Worm (Caenorhabditis elegans) whole organism, young adult: Measurements from ENCODE around the gene F25B5.5.

Experiments used
- C06A6.2 ChIP-seq: fragments of 200-800 bp; sonication (Bioruptor generic); conservative IDR thresholded peaks from 2 replicates; pipeline ENCODE4 v1.3.6; 2022; ENCODE audit warnings: missing genetic modification characterization, missing compliant biosample characterization
- F23B12.7 ChIP-seq: sonication (generic microtip); optimal IDR thresholded peaks from 2 replicates; lab custom pipeline; 2017; ENCODE audit warnings: missing genetic modification characterization, mild to moderate bottlenecking, missing compliant biosample characterization, antibody characterized with exemption, moderate library complexity; ENCODE audit not compliant: insufficient read depth
- F33H1.4 ChIP-seq: fragments of 200-800 bp; sonication (Bioruptor generic); IDR thresholded peaks from 2 replicates; pipeline ENCODE4 v1.3.6; 2022; ENCODE audit warnings: missing genetic modification reagents, missing genetic modification characterization, missing compliant biosample characterization
- F37B4.10 ChIP-seq: fragments of 200-800 bp; sonication (Bioruptor generic); IDR thresholded peaks from 2 replicates; pipeline ENCODE4 v1.3.6; 2022; ENCODE audit warnings: missing genetic modification characterization, missing compliant biosample characterization
- F39B2.1 ChIP-seq: fragments of 200-800 bp; sonication (Bioruptor generic); IDR thresholded peaks from 2 replicates; pipeline ENCODE4 v1.3.6; 2022; ENCODE audit warnings: missing genetic modification reagents, missing genetic modification characterization, missing compliant biosample characterization
- T07F8.4 ChIP-seq: sonication (generic microtip); optimal IDR thresholded peaks from 2 replicates; lab custom pipeline; 2016; ENCODE audit warnings: mild to moderate bottlenecking, missing genetic modification characterization, moderate library complexity, missing compliant biosample characterization
- Y53F4B.3 ChIP-seq: fragments of 200-800 bp; sonication (Bioruptor generic); IDR thresholded peaks from 2 replicates; pipeline ENCODE4 v1.3.6; 2022; ENCODE audit warnings: missing genetic modification reagents, missing genetic modification characterization, missing compliant biosample characterization
- Y56A3A.18 ChIP-seq: fragments of 200-800 bp; sonication (Bioruptor generic); IDR thresholded peaks from 2 replicates; pipeline ENCODE4 v1.3.6; 2022; ENCODE audit warnings: missing genetic modification reagents, missing genetic modification characterization, missing compliant biosample characterization
- Y67H2A.10 ChIP-seq: fragments of 200-800 bp; sonication (Bioruptor generic); conservative IDR thresholded peaks from 2 replicates; pipeline ENCODE4 v1.3.6; 2022; ENCODE audit warnings: missing genetic modification reagents, missing genetic modification characterization, missing compliant biosample characterization
- attf-5 ChIP-seq: fragments of 200-800 bp; sonication (Bioruptor generic); optimal IDR thresholded peaks from 2 replicates; lab custom pipeline; 2018; ENCODE audit warnings: mild to moderate bottlenecking, missing genetic modification characterization, missing compliant biosample characterization
- ceh-100 ChIP-seq: fragments of 200-800 bp; sonication (Bioruptor generic); IDR thresholded peaks from 2 replicates; pipeline ENCODE4 v1.3.6; 2022; ENCODE audit warnings: missing genetic modification reagents, missing genetic modification characterization, missing compliant biosample characterization
- ceh-27 ChIP-seq: fragments of 200-800 bp; sonication (Bioruptor generic); optimal IDR thresholded peaks from 2 replicates; lab custom pipeline; 2018; ENCODE audit warnings: mild to moderate bottlenecking, missing genetic modification characterization, moderate library complexity, missing compliant biosample characterization
- ceh-40 ChIP-seq: fragments of 200-800 bp; sonication (Bioruptor generic); IDR thresholded peaks from 2 replicates; pipeline ENCODE4 v1.3.6; 2022; ENCODE audit warnings: missing genetic modification characterization, missing compliant biosample characterization
- ceh-58 ChIP-seq: fragments of 200-800 bp; sonication (Bioruptor generic); IDR thresholded peaks from 2 replicates; pipeline ENCODE4 v1.3.6; 2022; ENCODE audit warnings: missing genetic modification characterization, missing compliant biosample characterization
- ceh-79 ChIP-seq: sonication (generic microtip); optimal IDR thresholded peaks from 2 replicates; lab custom pipeline; 2017; ENCODE audit warnings: mild to moderate bottlenecking, missing genetic modification characterization, missing compliant biosample characterization
- die-1 ChIP-seq: sonication (generic microtip); optimal IDR thresholded peaks from 2 replicates; lab custom pipeline; 2016; ENCODE audit warnings: missing genotype, mild to moderate bottlenecking, missing genetic modification characterization, missing compliant biosample characterization
- dox-1 ChIP-seq: fragments of 200-800 bp; sonication (Bioruptor generic); IDR thresholded peaks from 2 replicates; pipeline ENCODE4 v1.3.6; 2022; ENCODE audit warnings: missing genetic modification reagents, missing genetic modification characterization, missing compliant biosample characterization
- dpff-1 ChIP-seq: sonication (generic microtip); optimal IDR thresholded peaks from 2 replicates; lab custom pipeline; 2017; ENCODE audit warnings: mild to moderate bottlenecking, missing genetic modification characterization, missing compliant biosample characterization
- efl-1 ChIP-seq: fragments of 150-350 bp; optimal IDR thresholded peaks from 2 replicates; lab custom pipeline; 2014; ENCODE audit warnings: missing biosample characterization, missing genetic modification reagents, missing genetic modification characterization
- egl-44 ChIP-seq: fragments of 200-800 bp; sonication (Bioruptor generic); IDR thresholded peaks from 2 replicates; pipeline ENCODE4 v1.3.6; 2022; ENCODE audit warnings: missing genetic modification reagents, missing genetic modification characterization, missing compliant biosample characterization
- him-1 ChIP-seq: sonication (generic microtip); optimal IDR thresholded peaks from 2 replicates; lab custom pipeline; 2016; ENCODE audit warnings: missing genotype, missing genetic modification reagents, missing genetic modification characterization, missing compliant biosample characterization
- hsf-1 ChIP-seq: fragments of 200-800 bp; sonication (Bioruptor generic); IDR thresholded peaks from 2 replicates; pipeline ENCODE4 v1.3.6; 2022; ENCODE audit warnings: missing genetic modification reagents, missing genetic modification characterization, missing compliant biosample characterization
- lin-26 ChIP-seq: fragments of 200-800 bp; sonication (Bioruptor generic); IDR thresholded peaks from 2 replicates; pipeline ENCODE4 v1.3.6; 2022; ENCODE audit warnings: missing genetic modification reagents, missing genetic modification characterization, missing compliant biosample characterization
- lin-35 ChIP-seq, 3 experiments: fragments of 150-350 bp in 2 of 3; sonication (generic microtip) in 1 of 3; optimal IDR thresholded peaks; 2 replicates each; lab custom pipeline; 2014 to 2018; ENCODE audit warnings: missing biosample characterization in 3 of 3, missing genetic modification characterization in 3 of 3, missing genetic modification reagents in 3 of 3
- lin-54 ChIP-seq: fragments of 200-800 bp; sonication (Bioruptor generic); optimal IDR thresholded peaks from 2 replicates; lab custom pipeline; 2018; ENCODE audit warnings: mild to moderate bottlenecking, missing genetic modification characterization, missing compliant biosample characterization
- lir-1 ChIP-seq: fragments of 200-800 bp; sonication (Bioruptor generic); conservative IDR thresholded peaks from 2 replicates; pipeline ENCODE4 v1.3.6; 2022; ENCODE audit warnings: missing genetic modification reagents, missing genetic modification characterization, missing compliant biosample characterization
- madf-10 ChIP-seq: sonication (generic microtip); optimal IDR thresholded peaks from 2 replicates; lab custom pipeline; 2016; ENCODE audit warnings: mild to moderate bottlenecking, missing genetic modification characterization, missing compliant biosample characterization
- madf-3 ChIP-seq: fragments of 200-800 bp; sonication (Bioruptor generic); IDR thresholded peaks from 2 replicates; pipeline ENCODE4 v1.3.6; 2022; ENCODE audit warnings: missing genetic modification reagents, missing genetic modification characterization, missing compliant biosample characterization
- madf-8 ChIP-seq: fragments of 200-800 bp; sonication (Bioruptor generic); conservative IDR thresholded peaks from 2 replicates; pipeline ENCODE4 v1.3.6; 2022; ENCODE audit warnings: missing genetic modification reagents, missing genetic modification characterization, missing compliant biosample characterization
- mel-28 ChIP-seq: sonication (generic microtip); optimal IDR thresholded peaks from 2 replicates; lab custom pipeline; 2016; ENCODE audit warnings: borderline replicate concordance, mild to moderate bottlenecking, missing genetic modification characterization, missing compliant biosample characterization
- nfyb-1 ChIP-seq: fragments of 200-800 bp; sonication (Bioruptor generic); IDR thresholded peaks from 2 replicates; pipeline ENCODE4 v1.3.6; 2022; ENCODE audit warnings: missing genetic modification reagents, missing genetic modification characterization, missing compliant biosample characterization
- nhr-120 ChIP-seq: fragments of 200-800 bp; sonication (Bioruptor generic); IDR thresholded peaks from 2 replicates; pipeline ENCODE4 v1.3.6; 2022; ENCODE audit warnings: missing genetic modification characterization, missing compliant biosample characterization
- nhr-179 ChIP-seq: sonication (generic microtip); optimal IDR thresholded peaks from 2 replicates; lab custom pipeline; 2016; ENCODE audit warnings: mild to moderate bottlenecking, missing genetic modification characterization, missing compliant biosample characterization
- nhr-27 ChIP-seq: fragments of 200-800 bp; sonication (Bioruptor generic); optimal IDR thresholded peaks from 2 replicates; lab custom pipeline; 2018; ENCODE audit warnings: mild to moderate bottlenecking, missing genetic modification characterization, moderate library complexity, missing compliant biosample characterization
- nhr-90 ChIP-seq: sonication (generic microtip); optimal IDR thresholded peaks from 2 replicates; lab custom pipeline; 2016; ENCODE audit warnings: missing genotype, mild to moderate bottlenecking, missing genetic modification characterization, missing compliant biosample characterization
- pha-4 ChIP-seq: fragments of 150-350 bp; sonication (generic microtip); optimal IDR thresholded peaks from 2 replicates; lab custom pipeline; 2014; ENCODE audit warnings: missing biosample characterization, missing genetic modification reagents, missing genetic modification characterization
- rpc-1 ChIP-seq, 2 experiments: fragments of 150-350 bp in 1 of 2; sonication (generic microtip) in 1 of 2; optimal IDR thresholded peaks; 2 replicates each; lab custom pipeline; 2014 to 2018; ENCODE audit warnings: missing biosample characterization in 1 of 2, missing genetic modification characterization in 1 of 2, missing genetic modification reagents in 1 of 2, missing genotype in 1 of 2
- snpc-1.1 ChIP-seq: sonication (generic microtip); optimal IDR thresholded peaks from 2 replicates; lab custom pipeline; 2017; ENCODE audit warnings: missing genetic modification characterization, mild to moderate bottlenecking, missing compliant biosample characterization, antibody characterized with exemption, moderate library complexity, missing genotype, missing genetic modification reagents; ENCODE audit not compliant: insufficient read depth
- snpc-1.3 ChIP-seq: sonication (generic microtip); optimal IDR thresholded peaks from 2 replicates; lab custom pipeline; 2017; ENCODE audit warnings: missing genetic modification characterization, mild to moderate bottlenecking, missing compliant biosample characterization, antibody characterized with exemption, moderate library complexity, missing genotype, missing genetic modification reagents; ENCODE audit not compliant: insufficient read depth
- somi-1 ChIP-seq: fragments of 200-800 bp; sonication (Bioruptor generic); optimal IDR thresholded peaks from 2 replicates; lab custom pipeline; 2018; ENCODE audit warnings: mild to moderate bottlenecking, missing genetic modification characterization, missing compliant biosample characterization
- tbx-9 ChIP-seq: sonication (generic microtip); optimal IDR thresholded peaks from 2 replicates; lab custom pipeline; 2016; ENCODE audit warnings: borderline replicate concordance, missing genetic modification characterization, inconsistent platforms, missing compliant biosample characterization
- tlf-1 ChIP-seq: fragments of 200-800 bp; sonication (Bioruptor generic); optimal IDR thresholded peaks from 2 replicates; lab custom pipeline; 2018; ENCODE audit warnings: mild to moderate bottlenecking, missing genetic modification characterization, missing compliant biosample characterization
- unc-130 ChIP-seq: sonication (generic microtip); optimal IDR thresholded peaks from 2 replicates; lab custom pipeline; 2016; ENCODE audit warnings: missing genetic modification reagents, missing genetic modification characterization, missing compliant biosample characterization
- unc-62 ChIP-seq: fragments of 150-350 bp; optimal IDR thresholded peaks from 2 replicates; lab custom pipeline; 2014; ENCODE audit warnings: missing biosample characterization, missing genetic modification reagents, missing genetic modification characterization
- xnd-1 ChIP-seq: sonication (generic microtip); optimal IDR thresholded peaks from 2 replicates; lab custom pipeline; 2016; ENCODE audit warnings: missing genotype, missing genetic modification reagents, missing genetic modification characterization, missing compliant biosample characterization
- zfh-2 ChIP-seq: fragments of 200-800 bp; sonication (Bioruptor generic); conservative IDR thresholded peaks from 2 replicates; pipeline ENCODE4 v1.3.6; 2022; ENCODE audit warnings: missing genetic modification reagents, missing genetic modification characterization, missing compliant biosample characterization
- ztf-18 ChIP-seq: sonication (generic microtip); optimal IDR thresholded peaks from 2 replicates; lab custom pipeline; 2016; ENCODE audit warnings: missing genotype, mild to moderate bottlenecking, missing genetic modification characterization, missing compliant biosample characterization
- ztf-28 ChIP-seq: fragments of 200-800 bp; sonication (Bioruptor generic); IDR thresholded peaks from 2 replicates; pipeline ENCODE4 v1.3.6; 2022; ENCODE audit warnings: missing genetic modification reagents, missing genetic modification characterization, missing compliant biosample characterization

Gene F25B5.5

ce11 chrIII:5940525-5940974, 5.4 kb downstream of the F25B5.5 start (continued):
- TF ChIP-seq egl-44 (GFP tag; lab: Robert Waterston, UW), result peak; percentile 57; the same call in 1 of the 2 replicates
- TF ChIP-seq pha-4 (tag; lab: Kevin White, UChicago), result no peak
- peak; percentile 38; the same call in 1 of the 2 replicates for TF ChIP-seq F33H1.4
- TF ChIP-seq madf-8 (GFP tag; lab: Robert Waterston, UW), result no peak
- TF ChIP-seq F23B12.7 (tag; lab: Kevin White, UChicago), result no peak
- TF ChIP-seq ceh-79 (tag; lab: Kevin White, UChicago), result no peak
- no peak for TF ChIP-seq him-1 (tag; lab: Kevin White, UChicago)
- no peak for TF ChIP-seq rpc-1 (optimal IDR thresholded peaks at IDR 0.05; lab: Kevin White, UChicago)
- TF ChIP-seq rpc-1 (tag; optimal IDR thresholded peaks at IDR 0.05; lab: Kevin White, UChicago), result no peak
- peak; percentile 24 for TF ChIP-seq madf-3 (GFP tag; lab: Robert Waterston, UW)
- no peak for TF ChIP-seq Y56A3A.18 (GFP tag; lab: Robert Waterston, UW)
- TF ChIP-seq tbx-9, result no peak
- peak; percentile 62 for TF ChIP-seq nhr-27 (tag; lab: Kevin White, UChicago)
- TF ChIP-seq hsf-1 (GFP tag; lab: Robert Waterston, UW), result peak; percentile 51
- TF ChIP-seq lin-26 (GFP tag; lab: Robert Waterston, UW), result 0 out of 2 replicates have a peak, but pooled peaks have one; percentile 60
- peak; percentile 20 for TF ChIP-seq lin-54 (GFP tag; lab: Kevin White, UChicago)
- no peak for TF ChIP-seq Y53F4B.3 (GFP tag; lab: Robert Waterston, UW)
- TF ChIP-seq tlf-1 (GFP tag; lab: Kevin White, UChicago), result peak; percentile 47
- TF ChIP-seq die-1 (tag; lab: Kevin White, UChicago), result peak; percentile 59
- TF ChIP-seq somi-1 (GFP tag; lab: Kevin White, UChicago), result peak; percentile 41
- TF ChIP-seq snpc-1.3, result no peak
- TF ChIP-seq xnd-1 (tag; lab: Kevin White, UChicago), result no peak
- peak; percentile 17; the same call in 1 of the 2 replicates for TF ChIP-seq C06A6.2
- peak; percentile 72 for TF ChIP-seq nhr-90 (tag; lab: Kevin White, UChicago)
- 0 out of 2 replicates have a peak, but pooled peaks have one; percentile 6 for TF ChIP-seq zfh-2
- no peak for TF ChIP-seq snpc-1.1 (tag; lab: Kevin White, UChicago)
- TF ChIP-seq lin-35 (GFP tag; optimal IDR thresholded peaks at IDR 0.05; lab: Kevin White, UChicago), result peak in 1 of 3 experiments; percentile 24
- TF ChIP-seq Y67H2A.10 (GFP tag; lab: Robert Waterston, UW), result no peak
- no peak for TF ChIP-seq ztf-28 (GFP tag; lab: Robert Waterston, UW)
- no peak for TF ChIP-seq nhr-179
- no peak for TF ChIP-seq F39B2.1
- no peak for TF ChIP-seq dpff-1
- no peak for TF ChIP-seq F37B4.10 (GFP tag; lab: Robert Waterston, UW)
- no peak for TF ChIP-seq unc-62
- TF ChIP-seq ztf-18 (tag; lab: Kevin White, UChicago), result peak; percentile 10
- TF ChIP-seq nhr-120, result no peak
- TF ChIP-seq ceh-100, result no peak
- no peak for TF ChIP-seq mel-28 (tag; lab: Kevin White, UChicago)
- TF ChIP-seq lir-1, result no peak
- TF ChIP-seq efl-1 (GFP tag; lab: Kevin White, UChicago), result no peak
- peak; percentile 22; the same call in 1 of the 2 replicates for TF ChIP-seq ceh-40 (GFP tag; lab: Robert Waterston, UW)
- TF ChIP-seq dox-1 (GFP tag; lab: Robert Waterston, UW), result peak; percentile 70; the same call in 1 of the 2 replicates
- TF ChIP-seq unc-130, result no peak
- peak; percentile 2; the same call in 1 of the 2 replicates for TF ChIP-seq ceh-58
- TF ChIP-seq T07F8.4 (tag; lab: Kevin White, UChicago), result peak; percentile 13
- peak; percentile 50; the same call in 1 of the 2 replicates for TF ChIP-seq nfyb-1 (GFP tag; lab: Robert Waterston, UW)
- TF ChIP-seq madf-10 (tag; lab: Kevin White, UChicago), result peak; percentile 44
- TF ChIP-seq ceh-27 (GFP tag; lab: Kevin White, UChicago), result peak; percentile 72
- TF ChIP-seq attf-5 (GFP tag; lab: Kevin White, UChicago), result peak; percentile 66
